Worm (Caenorhabditis elegans): ENCODE data around the gene str-25.

DNA sequence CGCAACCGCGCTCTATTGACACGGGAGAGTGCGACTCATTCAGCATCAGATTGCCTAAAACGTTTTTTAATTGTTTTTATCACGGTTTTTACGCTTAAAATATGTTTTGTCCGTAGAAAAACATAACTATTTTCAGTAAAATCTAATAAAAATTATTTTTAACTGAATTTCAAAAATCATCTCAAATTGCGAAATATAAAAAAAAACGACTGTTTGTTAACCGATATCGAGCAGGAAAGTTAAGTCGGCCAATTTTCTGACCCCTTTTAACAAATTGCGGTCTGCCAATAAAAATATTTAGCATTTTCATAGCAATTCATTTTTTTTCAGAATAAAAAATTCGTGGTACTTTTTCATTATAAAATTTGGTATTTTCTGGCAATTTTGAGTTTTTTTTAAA is 5.0 kb downstream of the str-25 start:
- TF ChIP-seq daf-12 (tag; optimal IDR thresholded peaks at IDR 0.05): no peak
- TF ChIP-seq nhr-28 (tag; optimal IDR thresholded peaks at IDR 0.05): no peak
- TF ChIP-seq ztf-11 (tag; optimal IDR thresholded peaks at IDR 0.05): no peak
- no peak for TF ChIP-seq unc-130 (GFP tag; optimal IDR thresholded peaks at IDR 0.05)
- TF ChIP-seq dmd-6 (GFP tag; IDR thresholded peaks at IDR 0.05): no peak
- TF ChIP-seq egl-27 (tag; optimal IDR thresholded peaks at IDR 0.05): no peak
- TF ChIP-seq dmd-9 (GFP tag; IDR thresholded peaks at IDR 0.05): no peak
- TF ChIP-seq F37D6.2 (tag; optimal IDR thresholded peaks at IDR 0.05): no peak
- no peak for TF ChIP-seq unc-39 (tag; optimal IDR thresholded peaks at IDR 0.05)
- TF ChIP-seq dpl-1 (GFP tag; optimal IDR thresholded peaks at IDR 0.05): no peak
- no peak for TF ChIP-seq jun-1 (tag; optimal IDR thresholded peaks at IDR 0.05)
- no peak for TF ChIP-seq lin-39 (tag; optimal IDR thresholded peaks at IDR 0.05)
